Worm (Caenorhabditis elegans): ENCODE data around the gene R05G9R.1.
A peak's percentile ranks its signal among the peaks of the same experiment; 100 is the strongest.

R05G9R.1 gene

DNA sequence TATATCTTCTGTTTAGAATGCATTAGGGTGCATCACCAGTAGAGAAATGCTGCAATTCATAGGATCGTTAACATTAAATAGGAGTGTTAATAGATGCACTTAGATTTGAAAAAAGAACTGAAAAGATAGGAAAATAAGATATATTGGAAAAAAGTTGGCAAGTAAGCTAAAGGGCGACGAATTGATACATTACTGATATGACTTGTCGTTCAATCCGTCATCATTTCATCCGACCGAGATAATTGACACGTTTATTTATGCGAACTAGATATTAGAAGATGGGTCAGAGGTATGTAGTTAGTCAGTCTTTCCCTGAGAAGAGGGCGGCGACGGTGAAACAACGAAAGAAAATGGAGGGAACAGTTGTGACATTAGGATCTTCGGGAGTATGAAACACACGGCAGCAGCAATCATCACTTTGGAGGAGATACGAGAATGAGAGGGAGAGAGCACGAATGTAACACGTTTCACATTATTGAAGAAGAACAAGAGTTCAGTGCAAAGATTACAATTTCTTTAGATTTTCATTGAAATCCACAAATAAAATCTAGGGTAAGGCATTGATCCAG is 31.1 kb upstream of the R05G9R.1 start, which contains the start of gene lron-15:
Gene lron-15, minus strand, starts transcription at position 51 of the 569 bp plus-strand sequence.
- TF ChIP-seq sea-2 (GFP tag; optimal IDR thresholded peaks at IDR 0.05) (no peak), egl-5 (tag; optimal IDR thresholded peaks at IDR 0.05) (no peak), nhr-67 (tag; optimal IDR thresholded peaks at IDR 0.05) (no peak), elt-2 (tag; optimal IDR thresholded peaks at IDR 0.05) (no peak), mdl-1 (tag; optimal IDR thresholded peaks at IDR 0.05) (no peak), unc-62 (GFP tag; optimal IDR thresholded peaks at IDR 0.05) (no peak), fkh-2 (tag; optimal IDR thresholded peaks at IDR 0.05) (no peak)

DNA sequence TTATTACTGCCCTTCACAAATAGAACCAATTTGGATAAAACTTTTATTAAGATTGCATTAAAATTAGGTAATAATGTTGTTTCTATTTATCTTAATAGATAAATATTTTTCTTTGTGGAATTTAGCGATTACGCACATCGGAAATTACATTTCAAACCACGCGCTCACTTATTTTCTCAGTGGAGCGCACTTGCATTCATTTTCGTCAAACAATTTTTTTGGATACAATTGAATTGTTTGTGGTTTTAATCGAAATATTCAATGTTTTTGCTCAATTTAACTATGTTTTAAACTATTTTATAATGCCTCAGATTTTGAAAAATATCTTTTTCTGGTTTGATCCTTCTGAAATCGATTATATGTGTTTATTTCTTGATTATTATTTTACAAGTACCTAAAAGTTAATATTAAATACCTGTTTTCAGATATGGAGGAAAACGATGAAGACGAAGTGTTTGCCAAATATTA is 22.2 kb upstream of the R05G9R.1 start, which contains the start of gene utp-20:
Gene utp-20, plus strand, starts transcription at position 418 of the 468 bp plus-strand sequence.
- TF ChIP-seq nfya-1 (tag; optimal IDR thresholded peaks at IDR 0.05; ENCODE audit: insufficient read depth), result peak; percentile 58
- TF ChIP-seq snpc-4 (tag; optimal IDR thresholded peaks at IDR 0.05), result peak; percentile 42
- TF ChIP-seq daf-12 (tag; optimal IDR thresholded peaks at IDR 0.05), result no peak
- peak; percentile 59 for TF ChIP-seq lin-15B (tag; optimal IDR thresholded peaks at IDR 0.05)
- peak; percentile 31 for TF ChIP-seq skn-1 (tag; optimal IDR thresholded peaks at IDR 0.05)
- no peak for TF ChIP-seq jun-1 (tag; optimal IDR thresholded peaks at IDR 0.05)
- TF ChIP-seq nhr-23 (tag; optimal IDR thresholded peaks at IDR 0.05), result peak; percentile 49

DNA sequence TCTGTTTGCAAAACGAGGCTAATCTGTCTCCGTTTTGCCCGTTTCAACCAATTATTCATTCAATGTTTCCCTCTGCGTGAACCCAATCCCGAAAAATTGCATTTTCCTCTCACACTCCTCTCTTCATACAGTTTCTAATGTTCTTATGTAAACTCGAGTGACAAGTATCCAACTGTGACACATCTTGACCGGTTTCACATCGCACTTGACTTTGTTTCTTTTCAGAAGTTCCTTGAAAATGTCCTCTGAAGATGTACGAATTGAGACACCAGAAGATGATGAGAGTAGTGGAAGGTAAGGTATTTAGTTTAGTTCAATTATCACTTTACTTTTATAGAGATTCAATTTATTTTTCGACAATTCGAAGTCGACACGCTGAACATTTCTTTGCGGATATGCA is 18.1 kb upstream of the R05G9R.1 start, which contains the start of gene abcx-1:
Gene abcx-1, plus strand, starts transcription at position 224 of the 400 bp plus-strand sequence.
- TF ChIP-seq sea-2 (GFP tag; optimal IDR thresholded peaks at IDR 0.05) (no peak), daf-12 (tag; optimal IDR thresholded peaks at IDR 0.05) (no peak), elt-1 (tag; optimal IDR thresholded peaks at IDR 0.05) (no peak), fkh-2 (tag; optimal IDR thresholded peaks at IDR 0.05) (no peak), nhr-77 (tag; optimal IDR thresholded peaks at IDR 0.05) (no peak), aly-2 (tag; optimal IDR thresholded peaks at IDR 0.05) (no peak), pha-4 (tag; optimal IDR thresholded peaks at IDR 0.05) (no peak), nhr-25 (tag; optimal IDR thresholded peaks at IDR 0.05) (no peak), nhr-23 (tag; optimal IDR thresholded peaks at IDR 0.05) (no peak), nfya-1 (tag; optimal IDR thresholded peaks at IDR 0.05; ENCODE audit: insufficient read depth) (no peak), lin-15B (tag; optimal IDR thresholded peaks at IDR 0.05) (no peak), lsy-12 (tag; optimal IDR thresholded peaks at IDR 0.05) (no peak), hmg-11 (tag; optimal IDR thresholded peaks at IDR 0.05) (no peak), nhr-76 (tag; optimal IDR thresholded peaks at IDR 0.05) (no peak), eor-1 (tag; optimal IDR thresholded peaks at IDR 0.05) (no peak)

DNA sequence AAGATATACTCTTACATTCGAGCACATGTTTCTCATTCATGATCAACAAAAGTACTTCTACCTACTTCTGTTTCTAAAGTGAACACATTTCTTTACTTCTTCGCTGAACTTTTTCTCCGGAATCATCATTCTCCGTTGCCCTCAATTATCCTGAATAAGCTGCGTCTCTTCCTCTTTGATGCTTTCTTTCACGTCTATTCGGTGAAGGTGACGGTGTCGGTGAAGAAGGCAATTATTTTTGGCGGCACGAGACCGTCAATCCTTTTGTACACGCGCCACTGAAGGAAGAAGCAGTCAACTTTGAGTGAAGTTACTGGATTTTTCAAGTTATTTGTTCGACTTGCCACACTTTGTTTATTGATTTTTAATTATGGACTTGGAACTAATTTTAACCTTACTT is 17.7 kb upstream of the R05G9R.1 start, which contains the start of gene abch-1:
Gene abch-1, minus strand, starts transcription at position 101 of the 400 bp plus-strand sequence.
- TF ChIP-seq ceh-16 (tag; optimal IDR thresholded peaks at IDR 0.05) (no peak), fkh-10 (GFP tag; optimal IDR thresholded peaks at IDR 0.05) (no peak), nhr-12 (tag; optimal IDR thresholded peaks at IDR 0.05) (no peak), elt-3 (tag; optimal IDR thresholded peaks at IDR 0.05) (no peak), mml-1 (tag; optimal IDR thresholded peaks at IDR 0.05) (no peak), zag-1 (tag; optimal IDR thresholded peaks at IDR 0.05) (no peak), ceh-28 (tag; optimal IDR thresholded peaks at IDR 0.05) (no peak), elt-2 (tag; optimal IDR thresholded peaks at IDR 0.05) (no peak), pqm-1 (tag; optimal IDR thresholded peaks at IDR 0.05) (no peak), hmg-11 (tag; optimal IDR thresholded peaks at IDR 0.05) (no peak), ceh-82 (tag; optimal IDR thresholded peaks at IDR 0.05) (no peak), eor-1 (tag; optimal IDR thresholded peaks at IDR 0.05) (no peak)

DNA sequence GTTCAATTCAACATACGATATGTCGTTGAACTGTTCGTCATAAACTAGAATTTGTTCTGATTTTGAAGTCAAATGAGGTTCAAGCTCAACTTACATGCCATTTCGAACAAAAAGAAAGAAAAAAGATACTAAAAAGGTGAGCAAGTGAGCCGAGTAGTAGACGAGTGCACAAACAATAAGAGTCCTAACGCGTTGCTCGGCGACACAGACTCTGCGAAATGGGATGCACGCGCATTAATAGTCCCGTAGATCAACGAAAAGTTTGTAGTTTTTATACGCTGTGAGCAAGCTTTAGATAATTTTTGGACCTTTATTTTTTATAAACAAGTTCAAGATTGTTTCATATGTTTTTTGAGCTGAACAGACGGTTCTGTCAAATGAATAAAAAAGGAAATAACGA is 14.8 kb upstream of the R05G9R.1 start, which contains the start of gene C56E6.4:
Gene C56E6.4, minus strand, starts transcription at position 101 of the 400 bp plus-strand sequence.
- TF ChIP-seq hmg-11 (tag; optimal IDR thresholded peaks at IDR 0.05), result no peak
- TF ChIP-seq nhr-23 (tag; optimal IDR thresholded peaks at IDR 0.05), result no peak
- TF ChIP-seq nhr-12 (tag; optimal IDR thresholded peaks at IDR 0.05), result no peak
- no peak for TF ChIP-seq snpc-4 (tag; optimal IDR thresholded peaks at IDR 0.05)
- TF ChIP-seq nhr-25 (tag; optimal IDR thresholded peaks at IDR 0.05), result no peak
- TF ChIP-seq elt-3 (tag; optimal IDR thresholded peaks at IDR 0.05), result no peak
- no peak for TF ChIP-seq lin-39 (tag; optimal IDR thresholded peaks at IDR 0.05)
- no peak for TF ChIP-seq ceh-28 (tag; optimal IDR thresholded peaks at IDR 0.05)
